Fruit fly (Drosophila melanogaster) whole organism, prepupa: ENCODE measurements around the gene CG4565.

Source experiments
- CG10631 ChIP-seq: fragments of 200-800 bp; sonication (Bioruptor generic); optimal IDR thresholded peaks from 2 replicates; lab custom pipeline; 2016; ENCODE audit warnings: missing biosample characterization, missing genetic modification characterization
- CG10669 ChIP-seq: fragments of 200-800 bp; sonication (Bioruptor generic); optimal IDR thresholded peaks from 3 replicates; lab custom pipeline; 2018; ENCODE audit warnings: missing biosample characterization, mild to moderate bottlenecking, missing genetic modification characterization, moderate library complexity
- CG11294 ChIP-seq: fragments of 200-800 bp; sonication (Bioruptor generic); IDR thresholded peaks from 2 replicates; pipeline ENCODE4 v1.3.6; 2022; ENCODE audit warnings: missing biosample characterization, missing genetic modification characterization
- CG11762 ChIP-seq: fragments of 200-800 bp; sonication (Bioruptor generic); optimal IDR thresholded peaks from 3 replicates; lab custom pipeline; 2016; ENCODE audit warnings: missing biosample characterization, missing genetic modification characterization; ENCODE audit not compliant: insufficient read depth
- CG11902 ChIP-seq: fragments of 200-800 bp; sonication (Bioruptor generic); optimal IDR thresholded peaks from 3 replicates; lab custom pipeline; 2016; ENCODE audit warnings: missing biosample characterization, missing genetic modification characterization
- CG1621 ChIP-seq: fragments of 200-800 bp; sonication (Bioruptor generic); optimal IDR thresholded peaks from 3 replicates; lab custom pipeline; 2018; ENCODE audit warnings: missing biosample characterization, mild to moderate bottlenecking, missing genetic modification characterization
- CG16779 ChIP-seq: fragments of 200-800 bp; sonication (Bioruptor generic); optimal IDR thresholded peaks from 3 replicates; lab custom pipeline; 2017; ENCODE audit warnings: missing biosample characterization, mild to moderate bottlenecking, missing genetic modification characterization
- CG3032 ChIP-seq: fragments of 200-800 bp; optimal IDR thresholded peaks from 2 replicates; lab custom pipeline; 2019; ENCODE audit warnings: missing biosample characterization, mild to moderate bottlenecking, missing genetic modification characterization, moderate library complexity
- CG31627 ChIP-seq: fragments of 200-800 bp; sonication (Bioruptor generic); optimal IDR thresholded peaks from 3 replicates; lab custom pipeline; 2016; ENCODE audit warnings: missing biosample characterization, missing genetic modification characterization
- CG32006 ChIP-seq: fragments of 200-800 bp; sonication (Bioruptor generic); optimal IDR thresholded peaks from 3 replicates; lab custom pipeline; 2017; ENCODE audit warnings: missing biosample characterization, mild to moderate bottlenecking, missing genetic modification characterization
- CG34406 ChIP-seq: fragments of 200-800 bp; sonication (Bioruptor generic); optimal IDR thresholded peaks from 3 replicates; lab custom pipeline; 2016; ENCODE audit warnings: missing biosample characterization, missing genetic modification characterization
- CG3919 ChIP-seq: fragments of 200-800 bp; sonication (Bioruptor generic); optimal IDR thresholded peaks from 3 replicates; lab custom pipeline; 2016; ENCODE audit warnings: missing biosample characterization, missing genetic modification characterization
- CG4318 ChIP-seq: fragments of 200-800 bp; sonication (Bioruptor generic); optimal IDR thresholded peaks from 3 replicates; lab custom pipeline; 2017; ENCODE audit warnings: missing biosample characterization, mild to moderate bottlenecking, missing genetic modification characterization
- CG6163 ChIP-seq: fragments of 200-800 bp; sonication (Bioruptor generic); IDR thresholded peaks from 3 replicates; pipeline ENCODE4 v1.3.6; 2022; ENCODE audit warnings: missing biosample characterization, missing genetic modification characterization
- CG6854 ChIP-seq: fragments of 200-800 bp; sonication (Bioruptor generic); optimal IDR thresholded peaks from 2 replicates; lab custom pipeline; 2017; ENCODE audit warnings: missing biosample characterization, mild to moderate bottlenecking, missing genetic modification characterization
- CG7368 ChIP-seq: fragments of 200-800 bp; sonication (Bioruptor generic); optimal IDR thresholded peaks from 3 replicates; lab custom pipeline; 2016; ENCODE audit warnings: missing biosample characterization, missing genetic modification characterization
- CG8119 ChIP-seq: fragments of 200-800 bp; sonication (Bioruptor generic); IDR thresholded peaks from 3 replicates; pipeline ENCODE4 v1.3.6; 2022; ENCODE audit warnings: missing biosample characterization, missing genetic modification characterization
- CG8319 ChIP-seq: fragments of 200-800 bp; sonication (Bioruptor generic); optimal IDR thresholded peaks from 3 replicates; lab custom pipeline; 2016; ENCODE audit warnings: missing biosample characterization, missing genetic modification characterization
- CG9139 ChIP-seq: fragments of 200-800 bp; sonication (Bioruptor generic); optimal IDR thresholded peaks from 3 replicates; lab custom pipeline; 2017; ENCODE audit warnings: missing biosample characterization, mild to moderate bottlenecking, missing genetic modification characterization
- Eip75B ChIP-seq: fragments of 200-800 bp; sonication (Bioruptor generic); optimal IDR thresholded peaks from 3 replicates; lab custom pipeline; 2016; ENCODE audit warnings: missing biosample characterization, missing genetic modification characterization
- Eip78C ChIP-seq: fragments of 200-800 bp; sonication (Bioruptor generic); peaks from one replicate; lab custom pipeline; 2016; ENCODE audit warnings: missing biosample characterization, missing genetic modification characterization
- Eip93F ChIP-seq: fragments of 200-800 bp; sonication (Bioruptor generic); optimal IDR thresholded peaks from 2 replicates; lab custom pipeline; 2016; ENCODE audit warnings: missing biosample characterization, mild to moderate bottlenecking, missing genetic modification characterization
- Gug ChIP-seq: fragments of 200-800 bp; sonication (Bioruptor generic); IDR thresholded peaks from 2 replicates; pipeline ENCODE4 v1.3.6; 2022; ENCODE audit warnings: missing biosample characterization, missing genetic modification characterization
- Hr38 ChIP-seq: sonication (Bioruptor generic); optimal IDR thresholded peaks from 2 replicates; lab custom pipeline; 2016; ENCODE audit warnings: missing biosample characterization, missing genetic modification characterization
- Hr39 ChIP-seq: fragments of 200-800 bp; sonication (Bioruptor generic); optimal IDR thresholded peaks from 2 replicates; lab custom pipeline; 2016; ENCODE audit warnings: missing biosample characterization, missing genetic modification characterization
- Hr4 ChIP-seq: fragments of 200-800 bp; sonication (Bioruptor generic); optimal IDR thresholded peaks from 3 replicates; lab custom pipeline; 2016; ENCODE audit warnings: missing biosample characterization, missing genetic modification characterization
- Lpt ChIP-seq: fragments of 200-800 bp; sonication (Bioruptor generic); optimal IDR thresholded peaks from 3 replicates; lab custom pipeline; 2016; ENCODE audit warnings: missing biosample characterization, missing genetic modification characterization
- OdsH ChIP-seq: fragments of 200-800 bp; sonication (Bioruptor generic); optimal IDR thresholded peaks from 3 replicates; lab custom pipeline; 2016; ENCODE audit warnings: missing biosample characterization, missing genetic modification characterization
- Smox ChIP-seq: fragments of 200-800 bp; sonication (Bioruptor generic); optimal IDR thresholded peaks from 3 replicates; lab custom pipeline; 2016; ENCODE audit warnings: missing biosample characterization, missing genetic modification characterization
- Sox102F ChIP-seq: fragments of 200-800 bp; sonication (Bioruptor generic); optimal IDR thresholded peaks from 2 replicates; lab custom pipeline; 2016; ENCODE audit warnings: missing biosample characterization, mild to moderate bottlenecking, missing genetic modification characterization
- Sox14 ChIP-seq: fragments of 200-800 bp; sonication (Bioruptor generic); optimal IDR thresholded peaks from 3 replicates; lab custom pipeline; 2016; ENCODE audit warnings: missing biosample characterization, missing genetic modification characterization
- Sox15 ChIP-seq: fragments of 200-800 bp; sonication (Bioruptor generic); optimal IDR thresholded peaks from 3 replicates; lab custom pipeline; 2016; ENCODE audit warnings: missing biosample characterization, missing genetic modification characterization
- achi ChIP-seq: fragments of 200-800 bp; sonication (Bioruptor generic); optimal IDR thresholded peaks from 3 replicates; lab custom pipeline; 2016; ENCODE audit warnings: missing biosample characterization, missing genetic modification characterization
- acj6 ChIP-seq: fragments of 200-800 bp; sonication (Bioruptor generic); optimal IDR thresholded peaks from 3 replicates; lab custom pipeline; 2016; ENCODE audit warnings: missing biosample characterization, missing genetic modification characterization
- dsx ChIP-seq: fragments of 200-800 bp; optimal IDR thresholded peaks from 3 replicates; lab custom pipeline; 2019; ENCODE audit warnings: missing biosample characterization, mild to moderate bottlenecking, missing genetic modification characterization, moderate library complexity; ENCODE audit not compliant: poor library complexity, severe bottlenecking
- fd59A ChIP-seq: fragments of 200-800 bp; sonication (Bioruptor generic); optimal IDR thresholded peaks from 2 replicates; lab custom pipeline; 2017; ENCODE audit warnings: missing biosample characterization, mild to moderate bottlenecking, missing genetic modification characterization, missing genetic modification reagents
- fd85E ChIP-seq: fragments of 200-800 bp; sonication (Bioruptor generic); optimal IDR thresholded peaks from 3 replicates; lab custom pipeline; 2016; ENCODE audit warnings: missing biosample characterization, missing genetic modification characterization
- fkh ChIP-seq: fragments of 200-800 bp; sonication (Bioruptor generic); optimal IDR thresholded peaks from 3 replicates; lab custom pipeline; 2017; ENCODE audit warnings: missing biosample characterization, mild to moderate bottlenecking, missing genetic modification characterization, moderate library complexity
- lz ChIP-seq: fragments of 200-800 bp; sonication (Bioruptor generic); optimal IDR thresholded peaks from 3 replicates; lab custom pipeline; 2016; ENCODE audit warnings: missing biosample characterization, missing genetic modification characterization
- net ChIP-seq: fragments of 200-800 bp; sonication (Bioruptor generic); optimal IDR thresholded peaks from 3 replicates; lab custom pipeline; 2016; ENCODE audit warnings: missing biosample characterization, missing genetic modification characterization
- pdm3 ChIP-seq: fragments of 200-800 bp; sonication (Bioruptor generic); optimal IDR thresholded peaks from 3 replicates; lab custom pipeline; 2016; ENCODE audit warnings: missing biosample characterization, missing genetic modification characterization
- salr ChIP-seq, 2 experiments: fragments of 200-800 bp; sonication (Bioruptor generic); optimal IDR thresholded peaks; 3 replicates each; lab custom pipeline; 2016 to 2018; ENCODE audit warnings: missing biosample characterization in 2 of 2, missing genetic modification characterization in 2 of 2, mild to moderate bottlenecking in 1 of 2
- spab ChIP-seq: fragments of 200-800 bp; sonication (Bioruptor generic); optimal IDR thresholded peaks from 2 replicates; lab custom pipeline; 2017; ENCODE audit warnings: missing biosample characterization, mild to moderate bottlenecking, missing genetic modification characterization, missing genetic modification reagents
- ss ChIP-seq, 2 experiments: fragments of 200-800 bp; sonication (Bioruptor generic); optimal IDR thresholded peaks; 2 replicates in 1 of 2; 3 replicates in 1 of 2; lab custom pipeline; 2017 to 2018; ENCODE audit warnings: mild to moderate bottlenecking in 2 of 2, missing biosample characterization in 2 of 2, missing genetic modification characterization in 2 of 2, moderate library complexity in 1 of 2
- svp ChIP-seq: fragments of 200-800 bp; sonication (Bioruptor generic); peaks from one replicate; lab custom pipeline; 2016; ENCODE audit warnings: missing biosample characterization, missing genetic modification characterization
- topi ChIP-seq: fragments of 200-800 bp; sonication (Bioruptor generic); optimal IDR thresholded peaks from 3 replicates; lab custom pipeline; 2016; ENCODE audit warnings: missing biosample characterization, missing genetic modification characterization
- vri ChIP-seq: fragments of 200-800 bp; sonication (Bioruptor generic); optimal IDR thresholded peaks from 3 replicates; lab custom pipeline; 2016; ENCODE audit warnings: missing biosample characterization, mild to moderate bottlenecking, missing genetic modification characterization

The CG4565 gene

dm6 chr3R:10832526-10833165, 19.9 kb upstream of the CG4565 start (continued):
- TF ChIP-seq fd59A (GFP tag; lab: Kevin White, UChicago) (peak; percentile 73), CG8319 (GFP tag; lab: Kevin White, UChicago) (peak; percentile 55), CG8119 (peak; percentile 88), CG11294 (GFP tag; lab: Robert Waterston, UW) (peak; percentile 87), spab (GFP tag; lab: Kevin White, UChicago) (peak; percentile 90), CG11762 (GFP tag; lab: Kevin White, UChicago) (peak; percentile 87), OdsH (peak; percentile 76), Hr39 (GFP tag; lab: Kevin White, UChicago) (no peak), Gug (GFP tag; lab: Robert Waterston, UW) (peak; percentile 88), fkh (no peak), CG16779 (tag; lab: Kevin White, UChicago) (peak; percentile 79), Eip93F (no peak), CG32006 (GFP tag; lab: Kevin White, UChicago) (peak; percentile 88), Sox15 (no peak)

- peak; percentile 92 for TF ChIP-seq CG11902 (GFP tag; lab: Kevin White, UChicago)
- peak; percentile 94 for TF ChIP-seq CG16779 (tag; lab: Kevin White, UChicago)
- TF ChIP-seq CG3032 (tag; lab: Kevin White, UChicago), result peak; percentile 94
- TF ChIP-seq fkh, result no peak
- TF ChIP-seq Sox14 (GFP tag; lab: Kevin White, UChicago), result peak; percentile 90
- peak; percentile 93 for TF ChIP-seq pdm3
- peak; percentile 89 for TF ChIP-seq fd85E (GFP tag; lab: Kevin White, UChicago)
- TF ChIP-seq CG6163 (GFP tag; lab: Robert Waterston, UW), result peak; percentile 98
- TF ChIP-seq OdsH, result peak; percentile 97
- peak; percentile 95 for TF ChIP-seq net (GFP tag; lab: Kevin White, UChicago)
- peak; percentile 89 for TF ChIP-seq CG11294 (GFP tag; lab: Robert Waterston, UW)
- TF ChIP-seq svp (GFP tag; lab: Kevin White, UChicago), result peak; percentile 99
- peak; percentile 90 for TF ChIP-seq Sox15
- peak; percentile 96 for TF ChIP-seq CG6854
- peak; percentile 93 for TF ChIP-seq CG4318
- peak; percentile 95 for TF ChIP-seq lz (GFP tag; lab: Kevin White, UChicago)
- TF ChIP-seq CG7368 (GFP tag; lab: Kevin White, UChicago), result peak; percentile 94
- peak; percentile 86 for TF ChIP-seq CG31627 (GFP tag; lab: Kevin White, UChicago)
- peak; percentile 95 for TF ChIP-seq spab (GFP tag; lab: Kevin White, UChicago)
- peak; percentile 97 for TF ChIP-seq acj6 (GFP tag; lab: Kevin White, UChicago)
- TF ChIP-seq CG11762 (GFP tag; lab: Kevin White, UChicago), result peak; percentile 95
- peak; percentile 95 for TF ChIP-seq CG10631 (GFP tag; lab: Kevin White, UChicago)
- TF ChIP-seq Smox (GFP tag; lab: Kevin White, UChicago), result peak; percentile 92
- peak; percentile 95 for TF ChIP-seq Sox102F (GFP tag; lab: Kevin White, UChicago)
- peak; percentile 98 for TF ChIP-seq Eip93F
- TF ChIP-seq CG9139 (GFP tag; lab: Kevin White, UChicago), result peak; percentile 92
- peak; percentile 97 for TF ChIP-seq Lpt
- peak; percentile 95 for TF ChIP-seq CG34406
- peak; percentile 92 for TF ChIP-seq CG10669 (GFP tag; lab: Kevin White, UChicago)
- peak; percentile 97 for TF ChIP-seq CG8119
- TF ChIP-seq CG1621 (tag; lab: Kevin White, UChicago), result peak; percentile 94
- TF ChIP-seq Eip75B (GFP tag; lab: Kevin White, UChicago), result peak; percentile 97
- peak; percentile 98 for TF ChIP-seq CG3919 (GFP tag; lab: Kevin White, UChicago)
- TF ChIP-seq CG8319 (GFP tag; lab: Kevin White, UChicago), result peak; percentile 92
- TF ChIP-seq Eip78C (GFP tag; lab: Kevin White, UChicago), result peak; percentile 99
- peak; percentile 96 for TF ChIP-seq topi (GFP tag; lab: Kevin White, UChicago)
- TF ChIP-seq Hr4 (GFP tag; lab: Kevin White, UChicago), result peak; percentile 95
- TF ChIP-seq dsx (GFP tag; lab: Kevin White, UChicago), result peak; percentile 93
- TF ChIP-seq ss (GFP tag; optimal IDR thresholded peaks at IDR 0.05; lab: Kevin White, UChicago), result peak; percentile 95 to 98
- TF ChIP-seq Hr39 (GFP tag; lab: Kevin White, UChicago), result peak; percentile 86
- TF ChIP-seq salr (GFP tag; optimal IDR thresholded peaks at IDR 0.05; lab: Kevin White, UChicago), result peak; percentile 88 to 93
- peak; percentile 96 for TF ChIP-seq achi (GFP tag; lab: Kevin White, UChicago)
- no peak for TF ChIP-seq Hr38
- TF ChIP-seq vri (GFP tag; lab: Kevin White, UChicago), result peak; percentile 94
- peak; percentile 96 for TF ChIP-seq CG32006 (GFP tag; lab: Kevin White, UChicago)
Measured at dm6 chr3R:10834893-10835292, 17.6 kb upstream of the CG4565 start.
